Worm (Caenorhabditis elegans) whole organism, mixed stage, embryonic: ENCODE results near the gene T19H12.15.

Experiments
- blmp-1 ChIP-seq: fragments of 150-350 bp; optimal IDR thresholded peaks from 2 replicates; lab custom pipeline; 2014; ENCODE audit warnings: missing biosample characterization, missing genetic modification characterization
- ceh-39 ChIP-seq: fragments of 150-350 bp; optimal IDR thresholded peaks from 2 replicates; lab custom pipeline; 2014; ENCODE audit warnings: missing biosample characterization, missing genetic modification characterization
- ham-2 ChIP-seq: fragments of 200-800 bp; sonication (Bioruptor generic); optimal IDR thresholded peaks from 2 replicates; lab custom pipeline; 2018; ENCODE audit warnings: mild to moderate bottlenecking, missing genetic modification characterization, missing compliant biosample characterization
- nhr-12 ChIP-seq: fragments of 150-350 bp; optimal IDR thresholded peaks from 2 replicates; lab custom pipeline; 2014; ENCODE audit warnings: missing biosample characterization, missing genetic modification characterization
- nhr-2 ChIP-seq: fragments of 150-350 bp; optimal IDR thresholded peaks from 2 replicates; lab custom pipeline; 2014; ENCODE audit warnings: missing biosample characterization, missing genetic modification characterization
- nhr-237 ChIP-seq: fragments of 150-350 bp; optimal IDR thresholded peaks from 2 replicates; lab custom pipeline; 2014; ENCODE audit warnings: missing biosample characterization, missing genetic modification characterization
- nhr-28 ChIP-seq: fragments of 150-350 bp; optimal IDR thresholded peaks from 2 replicates; lab custom pipeline; 2014; ENCODE audit warnings: missing biosample characterization, missing genetic modification characterization
- snpc-4 ChIP-seq: fragments of 150-350 bp; optimal IDR thresholded peaks from 2 replicates; lab custom pipeline; 2014; ENCODE audit warnings: missing biosample characterization, missing genetic modification characterization
- ztf-11 ChIP-seq: fragments of 150-350 bp; optimal IDR thresholded peaks from 2 replicates; lab custom pipeline; 2014; ENCODE audit warnings: missing biosample characterization, missing genetic modification characterization

ce11 chrV:4846507-4846906 is 32.6 kb downstream of the T19H12.15 start:
- no peak for TF ChIP-seq ham-2 (GFP tag; lab: Kevin White, UChicago)
- no peak for TF ChIP-seq blmp-1 (tag; lab: Kevin White, UChicago)
- TF ChIP-seq ceh-39: no peak
- TF ChIP-seq nhr-28 (tag; lab: Kevin White, UChicago): no peak
- no peak for TF ChIP-seq nhr-12
- TF ChIP-seq snpc-4 (tag; lab: Kevin White, UChicago): no peak
- TF ChIP-seq nhr-237: no peak
- TF ChIP-seq ztf-11 (tag; lab: Kevin White, UChicago): no peak
- no peak for TF ChIP-seq nhr-2 (tag; lab: Kevin White, UChicago)
